Fruit fly (Drosophila melanogaster) whole organism, embryonic: Measurements from ENCODE around the gene GstT4.

Experiments
- Adf1 ChIP-seq: fragments of 200-800 bp; sonication (Bioruptor generic); IDR thresholded peaks from 2 replicates; pipeline ENCODE4 v1.3.6; 2022; ENCODE audit warnings: missing biosample characterization, missing genetic modification characterization
- Asciz ChIP-seq: fragments of 200-800 bp; sonication (Bioruptor generic); optimal IDR thresholded peaks from 2 replicates; lab custom pipeline; 2017; ENCODE audit warnings: missing biosample characterization, mild to moderate bottlenecking, missing genetic modification characterization, missing genetic modification reagents
- B-H2 ChIP-seq: fragments of 200-800 bp; sonication (Bioruptor generic); optimal IDR thresholded peaks from 2 replicates; lab custom pipeline; 2018; ENCODE audit warnings: missing biosample characterization, mild to moderate bottlenecking, missing genetic modification characterization
- CG10565 ChIP-seq: fragments of 200-800 bp; sonication (Bioruptor generic); optimal IDR thresholded peaks from 3 replicates; lab custom pipeline; 2016; ENCODE audit warnings: missing biosample characterization, mild to moderate bottlenecking, missing genetic modification characterization
- CG10979 ChIP-seq: fragments of 200-800 bp; sonication (Bioruptor generic); optimal IDR thresholded peaks from 2 replicates; lab custom pipeline; 2018; ENCODE audit warnings: missing biosample characterization, mild to moderate bottlenecking, missing genetic modification characterization, moderate library complexity
- CG11398 ChIP-seq: fragments of 200-800 bp; sonication (Bioruptor generic); optimal IDR thresholded peaks from 2 replicates; lab custom pipeline; 2016; ENCODE audit warnings: missing biosample characterization, missing genetic modification characterization
- CG12219 ChIP-seq: fragments of 200-800 bp; sonication (Bioruptor generic); optimal IDR thresholded peaks from 3 replicates; lab custom pipeline; 2018; ENCODE audit warnings: missing biosample characterization, mild to moderate bottlenecking, missing genetic modification characterization
- CG14860 ChIP-seq: fragments of 200-800 bp; sonication (Bioruptor generic); IDR thresholded peaks from 3 replicates; pipeline ENCODE4 v1.3.6; 2022; ENCODE audit warnings: missing biosample characterization, missing genetic modification characterization; ENCODE audit not compliant: partially characterized antibody
- CG14965 ChIP-seq: fragments of 200-800 bp; sonication (Bioruptor generic); optimal IDR thresholded peaks from 2 replicates; lab custom pipeline; 2016; ENCODE audit warnings: missing biosample characterization, missing genetic modification characterization, borderline replicate concordance
- CG1603 ChIP-seq: fragments of 200-800 bp; sonication (Bioruptor generic); optimal IDR thresholded peaks from 2 replicates; lab custom pipeline; 2019; ENCODE audit warnings: missing biosample characterization, mild to moderate bottlenecking, missing genetic modification characterization, moderate library complexity
- CG18011 ChIP-seq: fragments of 200-800 bp; sonication (Bioruptor generic); optimal IDR thresholded peaks from 2 replicates; lab custom pipeline; 2017; ENCODE audit warnings: missing biosample characterization, missing genetic modification characterization, mild to moderate bottlenecking, moderate library complexity, missing genotype
- CG2120 ChIP-seq: fragments of 200-800 bp; sonication (Bioruptor generic); optimal IDR thresholded peaks from 3 replicates; lab custom pipeline; 2016; ENCODE audit warnings: missing biosample characterization, missing genetic modification characterization
- CG33213 ChIP-seq: fragments of 200-800 bp; sonication (Bioruptor generic); optimal IDR thresholded peaks from 3 replicates; lab custom pipeline; 2016; ENCODE audit warnings: missing biosample characterization, missing genetic modification characterization
- CG33557 ChIP-seq: fragments of 200-800 bp; sonication (Bioruptor generic); optimal IDR thresholded peaks from 2 replicates; lab custom pipeline; 2019; ENCODE audit warnings: missing biosample characterization, mild to moderate bottlenecking, missing genetic modification characterization, moderate library complexity
- CG3407 ChIP-seq: fragments of 200-800 bp; sonication (Bioruptor generic); optimal IDR thresholded peaks from 2 replicates; lab custom pipeline; 2018; ENCODE audit warnings: missing biosample characterization, mild to moderate bottlenecking, missing genetic modification characterization
- CG34376 ChIP-seq: fragments of 200-800 bp; sonication (Bioruptor generic); optimal IDR thresholded peaks from 2 replicates; lab custom pipeline; 2018; ENCODE audit warnings: missing biosample characterization, mild to moderate bottlenecking, missing genetic modification characterization
- CG4820 ChIP-seq: fragments of 200-800 bp; sonication (Bioruptor generic); optimal IDR thresholded peaks from 3 replicates; lab custom pipeline; 2016; ENCODE audit warnings: missing biosample characterization, missing genetic modification characterization
- CG5180 ChIP-seq: fragments of 200-800 bp; sonication (Bioruptor generic); optimal IDR thresholded peaks from 3 replicates; lab custom pipeline; 2017; ENCODE audit warnings: missing biosample characterization, missing genetic modification characterization, mild to moderate bottlenecking, moderate library complexity, missing genetic modification reagents
- CG6765 ChIP-seq: fragments of 200-800 bp; sonication (Bioruptor generic); optimal IDR thresholded peaks from 3 replicates; lab custom pipeline; 2017; ENCODE audit warnings: missing biosample characterization, mild to moderate bottlenecking, missing genetic modification characterization
- CG9876 ChIP-seq: fragments of 200-800 bp; sonication (Bioruptor generic); optimal IDR thresholded peaks from 2 replicates; lab custom pipeline; 2016; ENCODE audit warnings: missing biosample characterization, missing genetic modification characterization
- Dfd ChIP-seq, 2 experiments: fragments of >200 bp; optimal IDR thresholded peaks; 2 replicates each; lab custom pipeline; 2017; ENCODE audit warnings: missing biosample characterization in 2 of 2, missing genetic modification characterization in 2 of 2
- HHEX ChIP-seq: fragments of 200-800 bp; sonication (Bioruptor generic); optimal IDR thresholded peaks from 3 replicates; lab custom pipeline; 2017; ENCODE audit warnings: missing biosample characterization, mild to moderate bottlenecking, missing genetic modification characterization, missing genetic modification reagents
- HLH3B ChIP-seq: fragments of 200-800 bp; sonication (Bioruptor generic); IDR thresholded peaks from 2 replicates; pipeline ENCODE4 v1.3.6; 2022; ENCODE audit warnings: missing biosample characterization, missing genetic modification characterization
- HmgD ChIP-seq: fragments of 200-800 bp; sonication (Bioruptor generic); optimal IDR thresholded peaks from 3 replicates; lab custom pipeline; 2016; ENCODE audit warnings: missing biosample characterization, missing genetic modification characterization
- Hr78 ChIP-seq, 2 experiments: fragments of 200-800 bp in 1 of 2; fragments of >200 bp in 1 of 2; sonication (Bioruptor generic) in 1 of 2; optimal IDR thresholded peaks; 2 replicates each; lab custom pipeline; 2017 to 2019; ENCODE audit warnings: missing biosample characterization in 2 of 2, missing genetic modification characterization in 2 of 2, mild to moderate bottlenecking in 1 of 2, moderate library complexity in 1 of 2
- PHDP ChIP-seq: fragments of 200-800 bp; sonication (Bioruptor generic); optimal IDR thresholded peaks from 3 replicates; lab custom pipeline; 2018; ENCODE audit warnings: missing biosample characterization, mild to moderate bottlenecking, missing genetic modification characterization, moderate library complexity
- Sry-β ChIP-seq: fragments of 200-800 bp; sonication (Bioruptor generic); optimal IDR thresholded peaks from 2 replicates; lab custom pipeline; 2018; ENCODE audit warnings: missing biosample characterization, mild to moderate bottlenecking, missing genetic modification characterization, moderate library complexity
- TFAM ChIP-seq: fragments of 200-800 bp; sonication (Bioruptor generic); optimal IDR thresholded peaks from 2 replicates; lab custom pipeline; 2017; ENCODE audit warnings: missing biosample characterization, missing genetic modification characterization, inconsistent platforms
- ash1 ChIP-seq: fragments of 200-800 bp; sonication (Bioruptor generic); optimal IDR thresholded peaks from 2 replicates; lab custom pipeline; 2018; ENCODE audit warnings: missing biosample characterization, mild to moderate bottlenecking, missing genetic modification characterization
- cg ChIP-seq: fragments of 200-800 bp; sonication (Bioruptor generic); optimal IDR thresholded peaks from 3 replicates; lab custom pipeline; 2019; ENCODE audit warnings: missing biosample characterization, mild to moderate bottlenecking, missing genetic modification characterization, moderate library complexity
- chm ChIP-seq: fragments of 200-800 bp; sonication (Bioruptor generic); IDR thresholded peaks from 2 replicates; pipeline ENCODE4 v1.3.6; 2022; ENCODE audit warnings: missing biosample characterization, missing genetic modification characterization
- chn ChIP-seq: fragments of 200-800 bp; sonication (Bioruptor generic); optimal IDR thresholded peaks from 2 replicates; lab custom pipeline; 2016; ENCODE audit warnings: missing biosample characterization, missing genetic modification characterization
- corto ChIP-seq: fragments of 200-800 bp; sonication (Bioruptor generic); optimal IDR thresholded peaks from 2 replicates; lab custom pipeline; 2016; ENCODE audit warnings: missing biosample characterization, mild to moderate bottlenecking, missing genetic modification characterization, moderate library complexity
- croc ChIP-seq: fragments of 200-800 bp; sonication (Bioruptor generic); conservative IDR thresholded peaks from 3 replicates; pipeline ENCODE4 v1.3.6; 2022; ENCODE audit warnings: missing biosample characterization, missing genetic modification characterization
- disco-r ChIP-seq: fragments of 200-800 bp; sonication (Bioruptor generic); optimal IDR thresholded peaks from 2 replicates; lab custom pipeline; 2016; ENCODE audit warnings: missing biosample characterization, missing genetic modification characterization
- dmrt11E ChIP-seq: fragments of 200-800 bp; sonication (Bioruptor generic); optimal IDR thresholded peaks from 3 replicates; lab custom pipeline; 2018; ENCODE audit warnings: missing biosample characterization, mild to moderate bottlenecking, missing genetic modification characterization, moderate library complexity
- dpn ChIP-seq, 2 experiments: fragments of 200-800 bp; sonication (Bioruptor generic); optimal IDR thresholded peaks; 3 replicates each; lab custom pipeline; 2016; ENCODE audit warnings: missing biosample characterization in 2 of 2, missing genetic modification characterization in 2 of 2
- ewg ChIP-seq: fragments of 200-800 bp; sonication (Bioruptor generic); optimal IDR thresholded peaks from 3 replicates; lab custom pipeline; 2017; ENCODE audit warnings: mild to moderate bottlenecking, missing biosample characterization, missing genetic modification reagents, missing genetic modification characterization
- fru ChIP-seq: fragments of >200 bp; optimal IDR thresholded peaks from 2 replicates; lab custom pipeline; 2017
- h ChIP-seq: fragments of >200 bp; optimal IDR thresholded peaks from 2 replicates; lab custom pipeline; 2017
- kah ChIP-seq: fragments of 200-800 bp; sonication (Bioruptor generic); optimal IDR thresholded peaks from 2 replicates; lab custom pipeline; 2018; ENCODE audit warnings: missing biosample characterization, mild to moderate bottlenecking, missing genetic modification characterization
- knrl ChIP-seq: fragments of 200-800 bp; sonication (Bioruptor generic); IDR thresholded peaks from 3 replicates; pipeline ENCODE4 v1.3.6; 2022; ENCODE audit warnings: missing biosample characterization, missing genetic modification characterization; ENCODE audit not compliant: partially characterized antibody
- pfk ChIP-seq: fragments of 200-800 bp; sonication (Bioruptor generic); optimal IDR thresholded peaks from 2 replicates; lab custom pipeline; 2018; ENCODE audit warnings: missing biosample characterization, mild to moderate bottlenecking, missing genetic modification characterization, moderate library complexity
- pros ChIP-seq: fragments of 200-800 bp; sonication (Bioruptor generic); optimal IDR thresholded peaks from 3 replicates; lab custom pipeline; 2019; ENCODE audit warnings: missing biosample characterization, mild to moderate bottlenecking, missing genetic modification characterization, moderate library complexity
- pum ChIP-seq: fragments of 200-800 bp; sonication (Bioruptor generic); optimal IDR thresholded peaks from 2 replicates; lab custom pipeline; 2016; ENCODE audit warnings: missing biosample characterization, missing genetic modification characterization
- sens ChIP-seq: fragments of 200-800 bp; sonication (Bioruptor generic); peaks from one replicate; lab custom pipeline; 2016; ENCODE audit warnings: missing biosample characterization, missing genetic modification characterization
- slbo ChIP-seq: fragments of 200-800 bp; sonication (Bioruptor generic); IDR thresholded peaks from 2 replicates; pipeline ENCODE4 v1.3.6; 2022; ENCODE audit warnings: missing biosample characterization, missing genetic modification characterization
- sug ChIP-seq: fragments of 200-800 bp; optimal IDR thresholded peaks from 2 replicates; lab custom pipeline; 2019; ENCODE audit warnings: missing biosample characterization, mild to moderate bottlenecking, missing genetic modification characterization, moderate library complexity
- unpg ChIP-seq: fragments of 200-800 bp; sonication (Bioruptor generic); optimal IDR thresholded peaks from 3 replicates; lab custom pipeline; 2018; ENCODE audit warnings: missing biosample characterization, mild to moderate bottlenecking, missing genetic modification characterization, moderate library complexity

The GstT4 gene

DNA sequence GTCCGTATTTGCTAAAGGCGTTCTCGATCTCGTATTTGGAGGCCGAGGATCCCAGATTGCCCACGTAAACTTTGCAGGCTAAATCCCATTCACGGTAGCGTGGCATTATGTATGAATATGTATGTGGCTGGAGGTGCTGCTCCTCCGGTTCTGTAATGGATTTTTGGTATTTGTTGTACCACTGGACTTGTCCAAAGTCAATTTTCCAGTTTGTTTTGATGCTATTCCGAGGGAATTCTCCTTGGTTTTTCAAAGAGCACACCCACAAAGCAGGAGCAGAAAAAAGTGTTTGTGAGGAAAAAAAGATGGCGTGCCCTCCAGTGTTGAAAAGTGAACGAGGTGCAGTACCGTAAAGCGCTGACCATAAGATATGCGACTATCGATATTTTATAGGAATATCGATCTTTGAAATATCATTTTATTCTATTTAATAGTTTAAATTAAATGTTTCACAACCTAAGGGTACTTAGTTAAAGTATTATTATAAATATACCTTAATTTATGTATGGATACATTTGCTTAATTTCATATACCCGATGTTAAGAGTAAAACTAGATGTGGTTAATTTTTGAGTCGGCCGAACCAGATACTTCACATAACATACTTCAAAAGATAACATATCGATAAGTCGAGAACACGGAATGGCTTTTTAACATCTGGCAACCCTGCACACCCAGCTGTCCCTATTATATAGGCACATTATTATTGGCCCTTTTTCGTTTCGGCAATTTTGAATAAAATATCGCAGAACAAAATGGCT lies 19.8 kb upstream of the GstT4 start, which contains the start of the genes Rbp1-like and Tim9a (continued):
- TF ChIP-seq sug (tag; lab: Kevin White, UChicago): peak; percentile 70
- TF ChIP-seq disco-r (GFP tag; lab: Kevin White, UChicago): no peak
- TF ChIP-seq Hr78 (GFP tag; optimal IDR thresholded peaks at IDR 0.05; lab: Kevin White, UChicago): no peak
- no peak for TF ChIP-seq CG33213 (GFP tag; lab: Kevin White, UChicago)
- TF ChIP-seq slbo (GFP tag; lab: Robert Waterston, UW): peak; percentile 48
- no peak for TF ChIP-seq cg
- no peak for TF ChIP-seq TFAM
- no peak for TF ChIP-seq chm (GFP tag; lab: Robert Waterston, UW)
- TF ChIP-seq CG10979 (tag; lab: Kevin White, UChicago): peak; percentile 15
- peak; percentile 53 for TF ChIP-seq CG34376 (GFP tag; lab: Kevin White, UChicago)
- no peak for TF ChIP-seq Dfd (GFP tag; optimal IDR thresholded peaks at IDR 0.05; lab: Kevin White, UChicago)
- TF ChIP-seq h (lab: Kevin White, UChicago): no peak
- TF ChIP-seq chn (GFP tag; lab: Kevin White, UChicago): no peak
- TF ChIP-seq PHDP (tag; lab: Kevin White, UChicago): peak; percentile 3
- peak; percentile 21 for TF ChIP-seq dmrt11E
- TF ChIP-seq CG33557 (GFP tag; lab: Kevin White, UChicago): peak; percentile 17
- TF ChIP-seq Asciz: no peak
- no peak for TF ChIP-seq HLH3B (GFP tag; lab: Robert Waterston, UW)
- TF ChIP-seq ewg: no peak
- TF ChIP-seq pfk: no peak
- TF ChIP-seq CG14965 (GFP tag; lab: Kevin White, UChicago): no peak
- peak; percentile 2 for TF ChIP-seq CG18011 (GFP tag; lab: Kevin White, UChicago)
- TF ChIP-seq pros (GFP tag; lab: Kevin White, UChicago): no peak
- no peak for TF ChIP-seq CG3407 (GFP tag; lab: Kevin White, UChicago)
- peak; percentile 16 for TF ChIP-seq CG1603 (tag; lab: Kevin White, UChicago)
- no peak for TF ChIP-seq HmgD
- TF ChIP-seq unpg (GFP tag; lab: Kevin White, UChicago): no peak
- peak; percentile 69 for TF ChIP-seq CG14860 (GFP tag; lab: Robert Waterston, UW)
- peak; percentile 11 for TF ChIP-seq B-H2 (GFP tag; lab: Kevin White, UChicago)
- no peak for TF ChIP-seq CG5180
- TF ChIP-seq kah (GFP tag; lab: Kevin White, UChicago): no peak
- no peak for TF ChIP-seq ash1 (GFP tag; lab: Kevin White, UChicago)
- TF ChIP-seq pum: no peak
- peak; percentile 46 for TF ChIP-seq sens (GFP tag; lab: Kevin White, UChicago)
- no peak for TF ChIP-seq Sry-β (GFP tag; lab: Kevin White, UChicago)
- TF ChIP-seq CG12219 (GFP tag; lab: Kevin White, UChicago): no peak
- TF ChIP-seq CG9876 (GFP tag; lab: Kevin White, UChicago): no peak
- TF ChIP-seq CG6765: no peak
- no peak for TF ChIP-seq HHEX (GFP tag; lab: Kevin White, UChicago)
- no peak for TF ChIP-seq fru (lab: Kevin White, UChicago)
- TF ChIP-seq dpn (GFP tag; optimal IDR thresholded peaks at IDR 0.05; lab: Kevin White, UChicago): no peak
- TF ChIP-seq croc (GFP tag; lab: Robert Waterston, UW): no peak
- TF ChIP-seq CG4820 (GFP tag; lab: Kevin White, UChicago): peak; percentile 18
- peak; percentile 46 for TF ChIP-seq CG2120 (GFP tag; lab: Kevin White, UChicago)
- TF ChIP-seq Adf1 (GFP tag; lab: Robert Waterston, UW): no peak
- TF ChIP-seq corto (GFP tag; lab: Kevin White, UChicago): no peak
- TF ChIP-seq CG10565 (GFP tag; lab: Kevin White, UChicago): no peak
- peak; percentile 79 for TF ChIP-seq knrl (GFP tag; lab: Robert Waterston, UW)
- no peak for TF ChIP-seq CG11398 (GFP tag; lab: Kevin White, UChicago)
